Fruit fly (Drosophila melanogaster): ENCODE data around the gene btsz.

Gene btsz

dm6 chr3R:14875274-14875964, at the start of gene btsz (continued):
- TF ChIP-seq CG3838 (GFP tag; optimal IDR thresholded peaks at IDR 0.05) (no peak), ind (GFP tag; optimal IDR thresholded peaks at IDR 0.05) (peak; percentile 44), CG15011 (GFP tag; optimal IDR thresholded peaks at IDR 0.05) (peak; percentile 53), ssp (GFP tag; IDR thresholded peaks at IDR 0.05) (no peak), CG11247 (GFP tag; IDR thresholded peaks at IDR 0.05) (no peak), Nf-YB (GFP tag; optimal IDR thresholded peaks at IDR 0.05) (no peak), pho (GFP tag; optimal IDR thresholded peaks at IDR 0.05) (no peak), org-1 (GFP tag; optimal IDR thresholded peaks at IDR 0.05) (no peak), sna (GFP tag; IDR thresholded peaks at IDR 0.05; ENCODE audit: partially characterized antibody) (no peak), zen (tag; optimal IDR thresholded peaks at IDR 0.05) (no peak), Bteb2 (GFP tag; optimal IDR thresholded peaks at IDR 0.05) (no peak), zen2 (GFP tag; IDR thresholded peaks at IDR 0.05; ENCODE audit: partially characterized antibody) (no peak), Xrp1 (GFP tag; IDR thresholded peaks at IDR 0.05) (no peak), sim (GFP tag; IDR thresholded peaks at IDR 0.05) (no peak), CG31365 (tag; optimal IDR thresholded peaks at IDR 0.05) (no peak), CG6791 (GFP tag; IDR thresholded peaks at IDR 0.05; ENCODE audit: partially characterized antibody) (no peak), BtbVII (GFP tag; optimal IDR thresholded peaks at IDR 0.05) (peak; percentile 49), CrebB (tag; optimal IDR thresholded peaks at IDR 0.05) (no peak), Fer1 (GFP tag; optimal IDR thresholded peaks at IDR 0.05) (peak; percentile 68), Elba2 (GFP tag; optimal IDR thresholded peaks at IDR 0.05) (no peak), slp2 (GFP tag; optimal IDR thresholded peaks at IDR 0.05) (no peak), Mrtf (GFP tag; IDR thresholded peaks at IDR 0.05) (no peak), Rfx (GFP tag; IDR thresholded peaks at IDR 0.05) (no peak), D19A (tag; optimal IDR thresholded peaks at IDR 0.05) (no peak), CG17568 (GFP tag; optimal IDR thresholded peaks at IDR 0.05) (no peak), Adf1 (GFP tag; IDR thresholded peaks at IDR 0.05) (no peak), NFAT (GFP tag; IDR thresholded peaks at IDR 0.05) (no peak), CG14667 (GFP tag; IDR thresholded peaks at IDR 0.05) (no peak), Aef1 (GFP tag; IDR thresholded peaks at IDR 0.05) (no peak), vvl (GFP tag; IDR thresholded peaks at IDR 0.05) (no peak), CG11085 (GFP tag; IDR thresholded peaks at IDR 0.05) (no peak), chif (GFP tag; optimal IDR thresholded peaks at IDR 0.05) (no peak), E2f2 (GFP tag; IDR thresholded peaks at IDR 0.05) (no peak), Hey (tag; optimal IDR thresholded peaks at IDR 0.05) (no peak), CG14860 (GFP tag; IDR thresholded peaks at IDR 0.05; ENCODE audit: partially characterized antibody) (no peak), Bdp1 (GFP tag; optimal IDR thresholded peaks at IDR 0.05) (no peak), B-H2 (GFP tag; optimal IDR thresholded peaks at IDR 0.05) (peak; percentile 11), CG8089 (GFP tag; optimal IDR thresholded peaks at IDR 0.05) (no peak), CG18764 (GFP tag; optimal IDR thresholded peaks at IDR 0.05) (no peak), CG1529 (GFP tag; optimal IDR thresholded peaks at IDR 0.05) (no peak), fru (optimal IDR thresholded peaks at IDR 0.05) (no peak), pb (GFP tag; optimal IDR thresholded peaks at IDR 0.05) (no peak), CG7987 (GFP tag; optimal IDR thresholded peaks at IDR 0.05) (no peak), zfh1 (GFP tag; IDR thresholded peaks at IDR 0.05) (no peak), scrt (GFP tag; optimal IDR thresholded peaks at IDR 0.05) (peak; percentile 57), abd-A (tag; optimal IDR thresholded peaks at IDR 0.05) (peak; percentile 32), CG16815 (GFP tag; optimal IDR thresholded peaks at IDR 0.05) (no peak), tup (GFP tag; optimal IDR thresholded peaks at IDR 0.05) (no peak), nerfin-2 (GFP tag; IDR thresholded peaks at IDR 0.05; ENCODE audit: partially characterized antibody) (no peak), btn (GFP tag; optimal IDR thresholded peaks at IDR 0.05) (no peak), MESR4 (GFP tag; optimal IDR thresholded peaks at IDR 0.05) (no peak), dimm (GFP tag; IDR thresholded peaks at IDR 0.05) (no peak)
